Worm (Caenorhabditis elegans): ENCODE results near the gene ZK673.2.

ZK673.2 gene

DNA sequence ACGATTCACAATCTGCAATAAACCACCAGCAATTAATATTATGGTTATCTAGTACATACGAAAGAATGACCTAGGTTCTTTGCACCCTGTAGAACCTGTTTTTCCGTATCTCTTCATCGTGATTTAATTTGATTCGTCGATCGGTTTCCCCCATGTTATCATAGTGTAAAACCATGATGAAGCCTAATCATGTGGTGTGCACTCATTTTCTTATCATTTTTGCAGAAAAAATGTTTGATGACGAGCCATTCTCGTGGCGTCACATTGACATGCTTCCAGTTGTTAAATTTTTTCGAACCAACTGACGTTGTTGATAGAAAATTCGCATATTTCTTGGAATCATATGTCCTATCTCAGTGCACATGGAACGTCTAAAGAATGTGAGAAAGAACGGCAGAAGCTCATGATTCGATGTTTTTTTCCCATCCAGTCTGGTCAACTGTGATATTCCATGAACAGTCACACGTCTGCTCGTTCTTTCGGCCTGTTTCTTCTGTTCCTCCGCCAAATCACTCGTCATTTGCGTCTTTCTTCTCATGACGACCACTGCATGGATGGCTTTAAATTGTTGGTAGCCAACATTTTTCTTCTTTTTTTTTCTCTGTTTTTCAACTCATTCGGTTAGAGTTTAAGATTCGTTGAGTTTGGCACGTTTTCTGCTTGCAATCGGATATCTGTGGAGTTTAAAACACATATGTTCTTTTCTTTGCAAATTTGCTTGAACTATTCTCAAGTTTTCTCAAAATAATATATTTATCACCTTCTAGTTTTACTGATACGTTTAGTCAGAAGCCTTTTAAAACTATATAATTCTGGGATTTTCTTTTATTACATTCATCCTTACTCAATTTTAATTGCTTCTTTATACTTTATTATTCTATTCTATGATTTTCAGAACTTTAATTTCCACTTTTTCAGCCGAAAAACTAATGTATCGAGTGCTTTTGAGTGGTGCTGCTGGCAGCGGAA lies at the start of gene ZK673.2 (continued):
- TF ChIP-seq hlh-30 (tag; optimal IDR thresholded peaks at IDR 0.05; ENCODE audit: insufficient read depth) (peak; percentile 83), unc-130 (GFP tag; optimal IDR thresholded peaks at IDR 0.05) (no peak), spr-3 (GFP tag; optimal IDR thresholded peaks at IDR 0.05) (no peak), mdt-29 (GFP tag; IDR thresholded peaks at IDR 0.05) (peak; percentile 26; the same call in 1 of the 2 replicates), F10B5.3 (tag; optimal IDR thresholded peaks at IDR 0.05) (no peak), dmd-6 (GFP tag; IDR thresholded peaks at IDR 0.05) (peak; percentile 94), Y5F2A.4 (GFP tag; optimal IDR thresholded peaks at IDR 0.05) (no peak), ceh-62 (tag; optimal IDR thresholded peaks at IDR 0.05) (no peak)

- no peak for TF ChIP-seq mes-2 (tag; optimal IDR thresholded peaks at IDR 0.05; ENCODE audit: poor library complexity, severe bottlenecking)
- no peak for TF ChIP-seq daf-16 (GFP tag; optimal IDR thresholded peaks at IDR 0.05)
- peak; percentile 85 for TF ChIP-seq daf-16 (tag; optimal IDR thresholded peaks at IDR 0.05)
- peak in 1 of 2 experiments; percentile 62 for TF ChIP-seq unc-62 (GFP tag; optimal IDR thresholded peaks at IDR 0.05 in 1 of 2)
- TF ChIP-seq unc-62 (tag; optimal IDR thresholded peaks at IDR 0.05) = no peak
- peak; percentile 47 for TF ChIP-seq dve-1 (tag; optimal IDR thresholded peaks at IDR 0.05; ENCODE audit: insufficient read depth)
- TF ChIP-seq unc-39 (tag; optimal IDR thresholded peaks at IDR 0.05) = no peak
- no peak for TF ChIP-seq D1046.2 (GFP tag; IDR thresholded peaks at IDR 0.05)
- no peak for TF ChIP-seq snpc-1.2 (GFP tag; IDR thresholded peaks at IDR 0.05)
- TF ChIP-seq fos-1 (tag; optimal IDR thresholded peaks at IDR 0.05) = no peak
- TF ChIP-seq pqm-1 (tag; optimal IDR thresholded peaks at IDR 0.05) = peak; percentile 87
- TF ChIP-seq dmd-6 (GFP tag; IDR thresholded peaks at IDR 0.05) = peak; percentile 86
- no peak for TF ChIP-seq egl-27 (tag; optimal IDR thresholded peaks at IDR 0.05)
- peak; percentile 57; the same call in 1 of the 2 replicates for TF ChIP-seq tra-1 (GFP tag; IDR thresholded peaks at IDR 0.05)
- TF ChIP-seq spr-3 (GFP tag; optimal IDR thresholded peaks at IDR 0.05) = no peak
- TF ChIP-seq daf-8 (GFP tag; IDR thresholded peaks at IDR 0.05) = no peak
- TF ChIP-seq ZK546.5 (tag; optimal IDR thresholded peaks at IDR 0.05) = no peak
- TF ChIP-seq ztf-11 (tag; optimal IDR thresholded peaks at IDR 0.05) = no peak
- no peak for TF ChIP-seq nhr-102 (tag; optimal IDR thresholded peaks at IDR 0.05)
- no peak for TF ChIP-seq lin-39 (tag; optimal IDR thresholded peaks at IDR 0.05)
- TF ChIP-seq duxl-1 (tag; optimal IDR thresholded peaks at IDR 0.05; ENCODE audit: poor library complexity) = no peak
- no peak for TF ChIP-seq mxl-2 (GFP tag; conservative IDR thresholded peaks at IDR 0.05)
- TF ChIP-seq ctbp-1 (GFP tag; IDR thresholded peaks at IDR 0.05) = no peak
- no peak for TF ChIP-seq lin-13 (GFP tag; optimal IDR thresholded peaks at IDR 0.05)
- peak; percentile 82 for TF ChIP-seq nhr-28 (tag; optimal IDR thresholded peaks at IDR 0.05)
Observed at ce11 chrII:10402991-10403390, 45.1 kb upstream of the ZK673.2 start.

DNA sequence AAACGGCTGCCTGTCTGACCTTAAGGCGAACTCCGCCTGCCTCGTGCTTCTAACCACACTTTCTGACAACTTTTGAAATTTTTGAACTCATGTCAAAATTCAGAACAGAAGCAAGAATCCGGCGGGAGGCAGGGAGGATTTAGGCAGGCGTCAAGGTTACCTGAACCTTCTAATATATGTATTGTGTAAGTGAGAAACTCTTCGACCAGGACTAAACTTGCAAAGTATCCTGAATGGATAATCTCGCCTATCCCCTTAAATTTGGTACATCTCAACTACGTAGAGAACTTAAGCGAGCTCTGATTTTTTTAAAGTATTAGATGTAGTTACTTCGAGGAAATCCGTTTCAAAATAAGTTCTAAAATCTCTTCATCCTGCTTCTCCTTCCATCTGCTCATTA lies 37.1 kb upstream of the ZK673.2 start, which contains the start of gene E04D5.5:
E04D5.5 (plus strand) TSS at position 301 of the 400 bp plus-strand sequence.
- TF ChIP-seq F49E8.2 (tag; optimal IDR thresholded peaks at IDR 0.05; ENCODE audit: borderline replicate concordance) (no peak), hif-1 (tag; optimal IDR thresholded peaks at IDR 0.05) (no peak), T20F7.1 (GFP tag; optimal IDR thresholded peaks at IDR 0.05) (no peak), F44E2.7 (GFP tag; IDR thresholded peaks at IDR 0.05) (no peak), ctbp-1 (GFP tag; IDR thresholded peaks at IDR 0.05) (no peak), ceh-32 (tag; optimal IDR thresholded peaks at IDR 0.05; ENCODE audit: poor library complexity) (no peak), nhr-237 (tag; optimal IDR thresholded peaks at IDR 0.05) (no peak), hmg-1.1 (GFP tag; IDR thresholded peaks at IDR 0.05) (no peak), lim-7 (GFP tag; IDR thresholded peaks at IDR 0.05) (no peak), nhr-41 (GFP tag; IDR thresholded peaks at IDR 0.05) (no peak), arid-1 (GFP tag; conservative IDR thresholded peaks at IDR 0.05) (no peak), lin-29 (GFP tag; IDR thresholded peaks at IDR 0.05) (no peak), lin-38 (GFP tag; IDR thresholded peaks at IDR 0.05) (no peak), pqm-1 (tag; optimal IDR thresholded peaks at IDR 0.05) (no peak), sdz-12 (GFP tag; optimal IDR thresholded peaks at IDR 0.05) (no peak), gei-8 (GFP tag; optimal IDR thresholded peaks at IDR 0.05) (no peak), unc-39 (tag; optimal IDR thresholded peaks at IDR 0.05) (no peak), nhr-28 (tag; optimal IDR thresholded peaks at IDR 0.05) (no peak)

Data from whole organism, L4 larva.